Fruit fly (Drosophila melanogaster) S2 (cell line): Measurements from ENCODE around the gene CG31515.

Experiments
- CG8478 ChIP-seq: fragments of >200 bp; optimal IDR thresholded peaks from 2 replicates; lab custom pipeline; 2018
- CTCF ChIP-seq, 2 experiments: fragments of >200 bp; optimal IDR thresholded peaks; 2 replicates each; lab custom pipeline; 2018

- TF ChIP-seq CTCF (optimal IDR thresholded peaks at IDR 0.05; lab: Kevin White, UChicago) = no peak
- no peak for TF ChIP-seq CG8478 (lab: Kevin White, UChicago)
Measured at dm6 chr3R:23386907-23387306, 1.8 kb downstream of the CG31515 start.
